Worm (Caenorhabditis elegans): Measurements from ENCODE around the gene igcm-2.
A peak's percentile ranks its signal among the peaks of the same experiment; 100 is the strongest.

Gene igcm-2

ce11 chrX:6410177-6410765, 18.9 kb upstream of the igcm-2 start, which contains the start of gene mup-2 (continued):
- TF ChIP-seq che-1 (tag; optimal IDR thresholded peaks at IDR 0.05) (no peak), ceh-9 (tag; optimal IDR thresholded peaks at IDR 0.05) (no peak), tbx-2 (tag; optimal IDR thresholded peaks at IDR 0.05) (no peak), hlh-8 (tag; optimal IDR thresholded peaks at IDR 0.05) (peak; percentile 45), pat-9 (tag; optimal IDR thresholded peaks at IDR 0.05) (peak; percentile 45)

- TF ChIP-seq ceh-48 (tag; optimal IDR thresholded peaks at IDR 0.05): no peak
- no peak for TF ChIP-seq ceh-14 (tag; optimal IDR thresholded peaks at IDR 0.05)
- TF ChIP-seq ceh-31 (tag; optimal IDR thresholded peaks at IDR 0.05): no peak
- TF ChIP-seq pax-1 (tag; optimal IDR thresholded peaks at IDR 0.05): no peak
- no peak for TF ChIP-seq ztf-16 (tag; optimal IDR thresholded peaks at IDR 0.05)
Measured at ce11 chrX:6408713-6409112, 17.3 kb upstream of the igcm-2 start.

ce11 chrX:6408286-6408685, 16.9 kb upstream of the igcm-2 start:
- peak; percentile 28 for TF ChIP-seq elt-2 (tag; optimal IDR thresholded peaks at IDR 0.05)
- no peak for TF ChIP-seq zip-5 (tag; optimal IDR thresholded peaks at IDR 0.05)
- TF ChIP-seq hlh-6 (tag; optimal IDR thresholded peaks at IDR 0.05): no peak

- TF ChIP-seq sox-4 (tag; optimal IDR thresholded peaks at IDR 0.05) (no peak), hlh-6 (tag; optimal IDR thresholded peaks at IDR 0.05) (no peak), tbx-7 (tag; optimal IDR thresholded peaks at IDR 0.05) (no peak), che-1 (tag; optimal IDR thresholded peaks at IDR 0.05) (no peak), ceh-9 (tag; optimal IDR thresholded peaks at IDR 0.05) (no peak), hlh-8 (tag; optimal IDR thresholded peaks at IDR 0.05) (no peak)
Measured at ce11 chrX:6407805-6408204, 16.4 kb upstream of the igcm-2 start.

- TF ChIP-seq unc-42 (tag; optimal IDR thresholded peaks at IDR 0.05): no peak
- no peak for TF ChIP-seq eyg-1 (tag; optimal IDR thresholded peaks at IDR 0.05)
- no peak for TF ChIP-seq tbx-2 (tag; optimal IDR thresholded peaks at IDR 0.05)
- no peak for TF ChIP-seq gmeb-2 (tag; optimal IDR thresholded peaks at IDR 0.05)
- no peak for TF ChIP-seq sox-2 (GFP tag; IDR thresholded peaks at IDR 0.05)
- no peak for TF ChIP-seq ceh-34 (tag; optimal IDR thresholded peaks at IDR 0.05)
- no peak for TF ChIP-seq fax-1 (tag; optimal IDR thresholded peaks at IDR 0.05)
- TF ChIP-seq K02D7.2 (tag; optimal IDR thresholded peaks at IDR 0.05): no peak
- TF ChIP-seq ttx-3 (tag; optimal IDR thresholded peaks at IDR 0.05): no peak
Measured at ce11 chrX:6405905-6406304, 14.5 kb upstream of the igcm-2 start.

ce11 chrX:6403122-6403521, 11.7 kb upstream of the igcm-2 start, which contains the start of gene glt-4:
glt-4 (plus strand) TSS chrX:6403422.
- TF ChIP-seq ref-2 (tag; optimal IDR thresholded peaks at IDR 0.05) (no peak), ztf-16 (tag; optimal IDR thresholded peaks at IDR 0.05) (no peak), unc-55 (GFP tag; optimal IDR thresholded peaks at IDR 0.05) (no peak), nhr-11 (tag; optimal IDR thresholded peaks at IDR 0.05) (no peak), hlh-15 (tag; optimal IDR thresholded peaks at IDR 0.05) (no peak), Y22D7AL.16 (tag; optimal IDR thresholded peaks at IDR 0.05) (no peak), T23F11.4 (GFP tag; optimal IDR thresholded peaks at IDR 0.05) (no peak), che-1 (tag; optimal IDR thresholded peaks at IDR 0.05) (no peak), sdc-2 (tag; optimal IDR thresholded peaks at IDR 0.05) (no peak), pha-4 (tag; optimal IDR thresholded peaks at IDR 0.05) (no peak), rnt-1 (tag; optimal IDR thresholded peaks at IDR 0.05) (no peak), ahr-1 (tag; optimal IDR thresholded peaks at IDR 0.05) (no peak), pros-1 (tag; optimal IDR thresholded peaks at IDR 0.05) (no peak), ceh-31 (tag; optimal IDR thresholded peaks at IDR 0.05) (no peak), ceh-30 (tag; optimal IDR thresholded peaks at IDR 0.05) (no peak), pqm-1 (tag; optimal IDR thresholded peaks at IDR 0.05) (no peak), unc-3 (GFP tag; conservative IDR thresholded peaks at IDR 0.05) (no peak), unc-3 (tag; optimal IDR thresholded peaks at IDR 0.05) (no peak)

All from whole organism, late embryonic.